Worm (Caenorhabditis elegans) whole organism, L2 larva: Measurements from ENCODE around the gene wht-6.

ENCODE experiments used
- lin-11 ChIP-seq: fragments of 150-350 bp; sonication (generic microtip); optimal IDR thresholded peaks from 2 replicates; lab custom pipeline; 2014; ENCODE audit warnings: missing biosample characterization, missing genetic modification characterization, inconsistent platforms, mixed read lengths
- lin-13 ChIP-seq: fragments of 150-350 bp; optimal IDR thresholded peaks from 2 replicates; lab custom pipeline; 2014; ENCODE audit warnings: missing biosample characterization, missing genetic modification reagents, missing genetic modification characterization

ce11 chrIII:6519949-6520348 is 48.4 kb downstream of the wht-6 start, which contains the start of gene C09E7.10:
- TF ChIP-seq lin-11 (no peak), lin-13 (no peak)
